Worm (Caenorhabditis elegans) whole organism, early embryonic: ENCODE results near the gene F47B7.5.

Experiments
- hnd-1 ChIP-seq: sonication (generic microtip); optimal IDR thresholded peaks from 2 replicates; lab custom pipeline; 2016; ENCODE audit warnings: missing genetic modification characterization, missing compliant biosample characterization
- tbx-11 ChIP-seq: fragments of 200-800 bp; sonication (Bioruptor generic); IDR thresholded peaks from 2 replicates; pipeline ENCODE4 v1.3.6; 2022; ENCODE audit warnings: missing genetic modification characterization, missing compliant biosample characterization

DNA sequence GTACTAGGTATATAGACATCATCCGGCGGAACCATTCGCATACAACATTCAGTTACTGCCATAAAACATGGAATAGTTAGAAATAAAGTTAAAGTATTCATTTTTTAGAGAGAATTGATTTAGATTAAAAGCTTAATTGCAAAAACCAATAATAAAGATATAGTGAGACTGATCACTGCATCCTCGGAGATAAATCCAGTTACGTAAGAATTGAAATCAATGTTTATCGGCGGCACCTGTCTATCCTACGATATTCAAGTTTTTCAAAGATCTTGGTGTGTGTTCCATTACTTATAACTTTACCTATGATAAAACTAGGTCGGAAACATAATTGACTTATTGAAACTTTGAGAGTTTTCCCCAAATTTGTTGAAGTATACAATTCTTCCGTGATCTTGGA, 9.3 kb downstream of the F47B7.5 start, which contains the start of gene T14G12.6:
- TF ChIP-seq hnd-1 (no peak), tbx-11 (GFP tag; lab: Robert Waterston, UW) (no peak)
